Fruit fly (Drosophila melanogaster) whole organism: ENCODE measurements around the gene Hou.

Source experiments
- Dll ChIP-seq: fragments of >200 bp; optimal IDR thresholded peaks from 2 replicates; lab custom pipeline; 2017
- EcR ChIP-seq, 2 experiments: fragments of >200 bp; optimal IDR thresholded peaks; 2 replicates each; lab custom pipeline; 2017; ENCODE audit warnings: missing biosample characterization in 2 of 2, missing genetic modification characterization in 2 of 2, missing genetic modification reagents in 2 of 2
- pan ChIP-seq: fragments of >200 bp; optimal IDR thresholded peaks from 2 replicates; lab custom pipeline; 2017
- psq ChIP-seq: fragments of >200 bp; optimal IDR thresholded peaks from 2 replicates; lab custom pipeline; 2017
- usp ChIP-seq: fragments of >200 bp; optimal IDR thresholded peaks from 2 replicates; lab custom pipeline; 2017; ENCODE audit warnings: missing biosample characterization, missing genetic modification characterization, mixed read lengths

- TF ChIP-seq Dll (lab: Kevin White, UChicago) = no peak
- TF ChIP-seq EcR (GFP tag; optimal IDR thresholded peaks at IDR 0.05; lab: Kevin White, UChicago) = no peak
- no peak for TF ChIP-seq usp (GFP tag; lab: Kevin White, UChicago)
- TF ChIP-seq psq (lab: Kevin White, UChicago) = no peak
- TF ChIP-seq pan = no peak
Measured at dm6 chrX:18668293-18668692, 18.0 kb upstream of the Hou start.
